Fruit fly (Drosophila melanogaster) whole organism, embryonic: ENCODE measurements around the gene AlaRS.

Experiments
- Aef1 ChIP-seq: fragments of 200-800 bp; sonication (Bioruptor generic); IDR thresholded peaks from 3 replicates; pipeline ENCODE4 v1.3.6; 2022; ENCODE audit warnings: missing biosample characterization, missing genetic modification characterization
- BEAF-32 ChIP-seq: fragments of 200-800 bp; sonication (Bioruptor generic); optimal IDR thresholded peaks from 3 replicates; lab custom pipeline; 2017; ENCODE audit warnings: missing biosample characterization, missing genetic modification characterization, mild to moderate bottlenecking, moderate library complexity, missing genetic modification reagents
- CG1024 ChIP-seq: fragments of 200-800 bp; sonication (Bioruptor generic); IDR thresholded peaks from 2 replicates; pipeline ENCODE4 v1.3.6; 2022; ENCODE audit warnings: missing biosample characterization, missing genetic modification characterization
- CG10543 ChIP-seq: fragments of 200-800 bp; sonication (Bioruptor generic); optimal IDR thresholded peaks from 3 replicates; lab custom pipeline; 2017; ENCODE audit warnings: missing biosample characterization, mild to moderate bottlenecking, missing genetic modification characterization, moderate library complexity
- CG11723 ChIP-seq: fragments of 200-800 bp; sonication (Bioruptor generic); optimal IDR thresholded peaks from 2 replicates; lab custom pipeline; 2017; ENCODE audit warnings: missing biosample characterization, mild to moderate bottlenecking, missing genetic modification characterization
- CG12744 ChIP-seq: fragments of 200-800 bp; sonication (Bioruptor generic); optimal IDR thresholded peaks from 2 replicates; lab custom pipeline; 2016; ENCODE audit warnings: missing biosample characterization, missing genetic modification characterization
- CG13287 ChIP-seq: fragments of 200-800 bp; sonication (Bioruptor generic); IDR thresholded peaks from 2 replicates; pipeline ENCODE4 v1.3.6; 2022; ENCODE audit warnings: missing biosample characterization, missing genetic modification characterization; ENCODE audit not compliant: partially characterized antibody
- CG13624 ChIP-seq: fragments of 200-800 bp; sonication (Bioruptor generic); optimal IDR thresholded peaks from 2 replicates; lab custom pipeline; 2016; ENCODE audit warnings: missing biosample characterization, missing genetic modification characterization
- CG14014 ChIP-seq: fragments of 200-800 bp; sonication (Bioruptor generic); IDR thresholded peaks from 2 replicates; pipeline ENCODE4 v1.3.6; 2022; ENCODE audit warnings: missing biosample characterization, missing genetic modification characterization
- CG15073 ChIP-seq: fragments of 200-800 bp; sonication (Bioruptor generic); optimal IDR thresholded peaks from 2 replicates; lab custom pipeline; 2016; ENCODE audit warnings: missing biosample characterization, missing genetic modification characterization
- CG16863 ChIP-seq: fragments of 200-800 bp; sonication (Bioruptor generic); optimal IDR thresholded peaks from 3 replicates; lab custom pipeline; 2016; ENCODE audit warnings: missing biosample characterization, missing genetic modification characterization
- CG17612 ChIP-seq: fragments of 200-800 bp; sonication (Bioruptor generic); IDR thresholded peaks from 2 replicates; pipeline ENCODE4 v1.3.6; 2022; ENCODE audit warnings: missing biosample characterization, missing genetic modification characterization
- CG2116 ChIP-seq: fragments of 200-800 bp; sonication (Bioruptor generic); optimal IDR thresholded peaks from 3 replicates; lab custom pipeline; 2018; ENCODE audit warnings: missing biosample characterization, mild to moderate bottlenecking, missing genetic modification characterization
- CG2712 ChIP-seq: fragments of 200-800 bp; optimal IDR thresholded peaks from 3 replicates; lab custom pipeline; 2019; ENCODE audit warnings: missing biosample characterization, mild to moderate bottlenecking, missing genetic modification characterization, moderate library complexity
- CG32532 ChIP-seq: fragments of 200-800 bp; sonication (Bioruptor generic); IDR thresholded peaks from 2 replicates; pipeline ENCODE4 v1.3.6; 2022; ENCODE audit warnings: missing biosample characterization, missing genetic modification characterization
- CG32767 ChIP-seq: fragments of 200-800 bp; sonication (Bioruptor generic); IDR thresholded peaks from 2 replicates; pipeline ENCODE4 v1.3.6; 2022; ENCODE audit warnings: missing biosample characterization, missing genetic modification characterization
- CG34422 ChIP-seq: fragments of 200-800 bp; sonication (Bioruptor generic); IDR thresholded peaks from 3 replicates; pipeline ENCODE4 v1.3.6; 2022; ENCODE audit warnings: missing biosample characterization, missing genetic modification characterization
- CG3838 ChIP-seq: fragments of 200-800 bp; sonication (Bioruptor generic); optimal IDR thresholded peaks from 3 replicates; lab custom pipeline; 2016; ENCODE audit warnings: missing biosample characterization, missing genetic modification characterization
- CG4730 ChIP-seq: fragments of 200-800 bp; sonication (Bioruptor generic); IDR thresholded peaks from 2 replicates; pipeline ENCODE4 v1.3.6; 2022; ENCODE audit warnings: missing biosample characterization, missing genetic modification characterization
- CG6254 ChIP-seq: fragments of 200-800 bp; sonication (Bioruptor generic); optimal IDR thresholded peaks from 3 replicates; lab custom pipeline; 2017; ENCODE audit warnings: mild to moderate bottlenecking, missing biosample characterization, missing genetic modification reagents, missing genetic modification characterization
- CG6272 ChIP-seq: fragments of 200-800 bp; sonication (Bioruptor generic); IDR thresholded peaks from 2 replicates; pipeline ENCODE4 v1.3.6; 2022; ENCODE audit warnings: missing biosample characterization, missing genetic modification characterization
- CG6683 ChIP-seq: fragments of 200-800 bp; sonication (Bioruptor generic); optimal IDR thresholded peaks from 2 replicates; lab custom pipeline; 2017; ENCODE audit warnings: missing biosample characterization, mild to moderate bottlenecking, missing genetic modification characterization, missing genetic modification reagents
- CG6765 ChIP-seq: fragments of 200-800 bp; sonication (Bioruptor generic); optimal IDR thresholded peaks from 3 replicates; lab custom pipeline; 2017; ENCODE audit warnings: missing biosample characterization, mild to moderate bottlenecking, missing genetic modification characterization
- CG7271 ChIP-seq: fragments of 200-800 bp; sonication (Bioruptor generic); optimal IDR thresholded peaks from 2 replicates; lab custom pipeline; 2018; ENCODE audit warnings: missing biosample characterization, mild to moderate bottlenecking, missing genetic modification characterization, moderate library complexity
- CHES-1-like ChIP-seq: fragments of 200-800 bp; sonication (Bioruptor generic); optimal IDR thresholded peaks from 2 replicates; lab custom pipeline; 2016; ENCODE audit warnings: missing biosample characterization, missing genetic modification characterization
- CoRest ChIP-seq: fragments of 200-800 bp; sonication (Bioruptor generic); optimal IDR thresholded peaks from 3 replicates; lab custom pipeline; 2018; ENCODE audit warnings: missing biosample characterization, mild to moderate bottlenecking, missing genetic modification characterization, moderate library complexity
- Doc2 ChIP-seq: fragments of 200-800 bp; sonication (Bioruptor generic); IDR thresholded peaks from 2 replicates; pipeline ENCODE4 v1.3.6; 2022; ENCODE audit warnings: missing biosample characterization, missing genetic modification characterization
- Doc3 ChIP-seq: fragments of 200-800 bp; sonication (Bioruptor generic); IDR thresholded peaks from 3 replicates; pipeline ENCODE4 v1.3.6; 2022; ENCODE audit warnings: missing biosample characterization, missing genetic modification characterization; ENCODE audit not compliant: partially characterized antibody
- Dref ChIP-seq: fragments of 200-800 bp; sonication (Bioruptor generic); IDR thresholded peaks from 2 replicates; pipeline ENCODE4 v1.3.6; 2022; ENCODE audit warnings: missing biosample characterization, missing genetic modification characterization
- HmgD ChIP-seq: fragments of 200-800 bp; sonication (Bioruptor generic); optimal IDR thresholded peaks from 3 replicates; lab custom pipeline; 2016; ENCODE audit warnings: missing biosample characterization, missing genetic modification characterization
- Jarid2 ChIP-seq: fragments of 200-800 bp; sonication (Bioruptor generic); optimal IDR thresholded peaks from 3 replicates; lab custom pipeline; 2017; ENCODE audit warnings: mild to moderate bottlenecking, missing biosample characterization, missing genetic modification reagents, missing genetic modification characterization
- Lhr ChIP-seq: fragments of 200-800 bp; sonication (Bioruptor generic); optimal IDR thresholded peaks from 3 replicates; lab custom pipeline; 2017; ENCODE audit warnings: mild to moderate bottlenecking, missing biosample characterization, missing genetic modification reagents, missing genetic modification characterization
- Mes4 ChIP-seq: fragments of 200-800 bp; sonication (Bioruptor generic); optimal IDR thresholded peaks from 2 replicates; lab custom pipeline; 2016; ENCODE audit warnings: missing biosample characterization, missing genetic modification characterization
- Oaz ChIP-seq: fragments of 200-800 bp; sonication (Bioruptor generic); IDR thresholded peaks from 2 replicates; pipeline ENCODE4 v1.3.6; 2022; ENCODE audit warnings: missing biosample characterization, missing genetic modification characterization
- PHDP ChIP-seq: fragments of 200-800 bp; sonication (Bioruptor generic); optimal IDR thresholded peaks from 3 replicates; lab custom pipeline; 2018; ENCODE audit warnings: missing biosample characterization, mild to moderate bottlenecking, missing genetic modification characterization, moderate library complexity
- Stat92E ChIP-seq, 3 experiments: fragments of >200 bp in 2 of 3; fragments of 200-800 bp in 1 of 3; sonication (Bioruptor generic) in 1 of 3; optimal IDR thresholded peaks; 2 replicates each; lab custom pipeline; 2017 to 2019; ENCODE audit warnings: missing biosample characterization in 3 of 3, missing genetic modification characterization in 3 of 3, mild to moderate bottlenecking in 1 of 3, moderate library complexity in 1 of 3
- Xrp1 ChIP-seq: fragments of 200-800 bp; sonication (Bioruptor generic); IDR thresholded peaks from 2 replicates; pipeline ENCODE4 v1.3.6; 2022; ENCODE audit warnings: missing biosample characterization, missing genetic modification characterization
- caup ChIP-seq: fragments of 200-800 bp; sonication (Bioruptor generic); optimal IDR thresholded peaks from 3 replicates; lab custom pipeline; 2017; ENCODE audit warnings: missing biosample characterization, mild to moderate bottlenecking, missing genetic modification characterization, moderate library complexity; ENCODE audit not compliant: severe bottlenecking
- dimm ChIP-seq: fragments of 200-800 bp; sonication (Bioruptor generic); IDR thresholded peaks from 2 replicates; pipeline ENCODE4 v1.3.6; 2022; ENCODE audit warnings: missing biosample characterization, missing genetic modification characterization
- ems ChIP-seq: fragments of 200-800 bp; sonication (Bioruptor generic); optimal IDR thresholded peaks from 3 replicates; lab custom pipeline; 2016; ENCODE audit warnings: missing biosample characterization, missing genetic modification characterization
- fd64A ChIP-seq: fragments of 200-800 bp; sonication (Bioruptor generic); optimal IDR thresholded peaks from 3 replicates; lab custom pipeline; 2018; ENCODE audit warnings: missing biosample characterization, mild to moderate bottlenecking, missing genetic modification characterization
- fru ChIP-seq: fragments of >200 bp; optimal IDR thresholded peaks from 2 replicates; lab custom pipeline; 2017
- lbe ChIP-seq: fragments of 200-800 bp; sonication (Bioruptor generic); optimal IDR thresholded peaks from 2 replicates; lab custom pipeline; 2016; ENCODE audit warnings: missing biosample characterization, mild to moderate bottlenecking, missing genetic modification characterization
- mld ChIP-seq: fragments of 200-800 bp; sonication (Bioruptor generic); IDR thresholded peaks from 3 replicates; pipeline ENCODE4 v1.3.6; 2022; ENCODE audit warnings: missing biosample characterization, missing genetic modification characterization; ENCODE audit not compliant: partially characterized antibody
- nau ChIP-seq: fragments of 200-800 bp; sonication (Bioruptor generic); optimal IDR thresholded peaks from 3 replicates; lab custom pipeline; 2017; ENCODE audit warnings: missing biosample characterization, mild to moderate bottlenecking, missing genetic modification characterization, missing genetic modification reagents
- onecut ChIP-seq: fragments of 200-800 bp; sonication (Bioruptor generic); IDR thresholded peaks from 2 replicates; pipeline ENCODE4 v1.3.6; 2022; ENCODE audit warnings: missing biosample characterization, missing genetic modification characterization
- pita ChIP-seq: fragments of 200-800 bp; sonication (Bioruptor generic); optimal IDR thresholded peaks from 2 replicates; lab custom pipeline; 2017; ENCODE audit warnings: missing biosample characterization, mild to moderate bottlenecking, missing genetic modification characterization
- ranshi ChIP-seq: fragments of 200-800 bp; sonication (Bioruptor generic); IDR thresholded peaks from 2 replicates; pipeline ENCODE4 v1.3.6; 2022; ENCODE audit warnings: missing biosample characterization, missing genetic modification characterization
- row ChIP-seq: fragments of 200-800 bp; sonication (Bioruptor generic); IDR thresholded peaks from 3 replicates; pipeline ENCODE4 v1.3.6; 2022; ENCODE audit warnings: missing biosample characterization, missing genetic modification characterization

The AlaRS gene

DNA sequence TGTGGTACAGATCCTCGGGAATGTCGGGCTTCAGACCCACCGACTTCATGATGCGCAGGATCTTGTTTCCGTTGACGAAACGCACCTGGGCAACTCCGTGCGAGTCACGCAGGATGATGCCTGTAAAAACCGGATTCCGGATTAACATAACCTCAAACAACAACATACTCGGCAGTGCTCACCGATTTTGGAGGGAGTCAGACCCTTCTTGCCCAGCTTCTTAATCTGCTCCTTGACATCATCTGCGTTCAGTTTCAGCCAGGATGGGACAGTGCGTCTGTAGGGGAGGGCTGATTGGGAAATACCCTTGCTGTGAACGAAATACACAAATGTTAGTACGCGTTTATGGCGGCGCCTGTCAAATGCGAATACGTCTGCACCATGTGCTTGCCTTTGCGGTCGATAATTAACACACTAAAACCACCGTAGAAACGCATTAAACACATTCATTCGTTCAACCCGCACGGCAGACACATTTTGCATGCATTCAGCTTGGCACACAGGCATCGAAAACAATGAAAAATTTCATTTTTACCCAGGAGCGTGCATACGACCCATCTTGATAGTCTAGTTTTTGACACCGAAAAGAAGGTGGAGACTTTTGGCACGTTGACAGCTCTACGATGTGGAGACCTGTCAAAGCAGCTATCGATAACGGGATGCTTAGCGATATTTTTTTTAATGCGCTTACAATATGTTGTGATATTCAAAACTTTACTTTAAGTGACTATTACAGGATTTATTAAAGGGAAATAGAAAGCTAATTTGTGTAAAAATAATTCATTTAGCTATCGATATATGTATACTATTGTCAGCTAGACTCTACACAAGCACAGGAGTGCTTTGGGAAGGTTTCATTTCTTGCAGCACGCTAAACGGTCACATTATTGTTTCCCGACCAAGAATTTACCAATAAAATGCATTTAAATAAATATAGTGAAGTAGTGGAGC lies 17.3 kb downstream of the AlaRS start, which contains the start of the genes RpS13 and CSN8 (continued):
- TF ChIP-seq Mes4 (GFP tag; lab: Kevin White, UChicago): peak; percentile 26
- peak; percentile 98 for TF ChIP-seq CG2116 (GFP tag; lab: Kevin White, UChicago)
- TF ChIP-seq CG13287 (GFP tag; lab: Robert Waterston, UW): peak; percentile 96
- TF ChIP-seq CG17612: no peak
- peak; percentile 49 for TF ChIP-seq row (GFP tag; lab: Robert Waterston, UW)
- TF ChIP-seq CG6683 (GFP tag; lab: Kevin White, UChicago): no peak
- no peak for TF ChIP-seq CG10543
- TF ChIP-seq onecut (GFP tag; lab: Robert Waterston, UW): no peak
- no peak for TF ChIP-seq Doc2
- TF ChIP-seq CoRest: peak; percentile 17
- peak; percentile 57 for TF ChIP-seq Lhr (GFP tag; lab: Kevin White, UChicago)
- no peak for TF ChIP-seq CG1024 (GFP tag; lab: Robert Waterston, UW)
- peak; percentile 16 for TF ChIP-seq nau
- TF ChIP-seq Oaz (GFP tag; lab: Robert Waterston, UW): no peak
- no peak for TF ChIP-seq Xrp1 (GFP tag; lab: Robert Waterston, UW)
- TF ChIP-seq CG14014 (GFP tag; lab: Robert Waterston, UW): no peak
- no peak for TF ChIP-seq fd64A (GFP tag; lab: Kevin White, UChicago)
- TF ChIP-seq ems (GFP tag; lab: Kevin White, UChicago): no peak
- TF ChIP-seq Stat92E (GFP tag; optimal IDR thresholded peaks at IDR 0.05; lab: Kevin White, UChicago): no peak
- TF ChIP-seq caup (GFP tag; lab: Kevin White, UChicago): no peak
- TF ChIP-seq PHDP: peak; percentile 23
- no peak for TF ChIP-seq CG6272 (GFP tag; lab: Robert Waterston, UW)
- TF ChIP-seq HmgD (GFP tag; lab: Kevin White, UChicago): no peak
- 0 out of 2 replicates have a peak, but pooled peaks have one; percentile 17 for TF ChIP-seq CG32767 (GFP tag; lab: Robert Waterston, UW)
- peak; percentile 75; the same call in 2 of the 3 replicates for TF ChIP-seq mld
- no peak for TF ChIP-seq CG11723 (GFP tag; lab: Kevin White, UChicago)
- no peak for TF ChIP-seq fru (lab: Kevin White, UChicago)
- peak; percentile 36 for TF ChIP-seq Jarid2 (GFP tag; lab: Kevin White, UChicago)
- TF ChIP-seq CG12744: no peak
- TF ChIP-seq CG3838 (GFP tag; lab: Kevin White, UChicago): no peak
- peak; percentile 96 for TF ChIP-seq BEAF-32 (GFP tag; lab: Kevin White, UChicago)
- TF ChIP-seq dimm: no peak
- TF ChIP-seq ranshi: no peak
- no peak for TF ChIP-seq CG6254 (GFP tag; lab: Kevin White, UChicago)
- no peak for TF ChIP-seq Aef1
- peak; percentile 75 for TF ChIP-seq Dref (GFP tag; lab: Robert Waterston, UW)
- TF ChIP-seq CG7271 (tag; lab: Kevin White, UChicago): peak; percentile 17
- no peak for TF ChIP-seq CG16863 (GFP tag; lab: Kevin White, UChicago)
- no peak for TF ChIP-seq pita
- peak; percentile 62; the same call in 1 of the 3 replicates for TF ChIP-seq CG34422 (GFP tag; lab: Robert Waterston, UW)
- TF ChIP-seq CG6765 (GFP tag; lab: Kevin White, UChicago): peak; percentile 59
- no peak for TF ChIP-seq CG13624 (GFP tag; lab: Kevin White, UChicago)
- TF ChIP-seq CG15073 (GFP tag; lab: Kevin White, UChicago): no peak
- TF ChIP-seq CG32532 (GFP tag; lab: Robert Waterston, UW): no peak
- TF ChIP-seq Doc3 (GFP tag; lab: Robert Waterston, UW): peak; percentile 93
- no peak for TF ChIP-seq lbe (GFP tag; lab: Kevin White, UChicago)
- peak; percentile 8 for TF ChIP-seq CHES-1-like
- TF ChIP-seq CG2712 (tag; lab: Kevin White, UChicago): peak; percentile 33
- no peak for TF ChIP-seq CG4730
